Fruit fly (Drosophila melanogaster): ENCODE data around the gene CG10948.

CG10948 gene

dm6 chr3L:12808421-12808820 lies 41.5 kb downstream of the CG10948 start, which contains the start of gene CG32110:
Gene CG32110, plus strand, starts transcription at chr3L:12808721.
- TF ChIP-seq CTCF (optimal IDR thresholded peaks at IDR 0.05) (no peak), CG8478 (optimal IDR thresholded peaks at IDR 0.05) (no peak)

dm6 chr3L:12806290-12806743 lies 43.6 kb downstream of the CG10948 start:
- no peak for TF ChIP-seq CTCF (optimal IDR thresholded peaks at IDR 0.05)
- no peak for TF ChIP-seq CG8478 (optimal IDR thresholded peaks at IDR 0.05)

- peak; percentile 35 for TF ChIP-seq CTCF (optimal IDR thresholded peaks at IDR 0.05)
- TF ChIP-seq CG8478 (optimal IDR thresholded peaks at IDR 0.05): no peak
These were observed 44.1 kb downstream of the CG10948 start, which contains the start of gene Sap130 for dm6 chr3L:12805660-12806289. Gene Sap130, plus strand, starts transcription at chr3L:12805902.

- TF ChIP-seq CTCF (optimal IDR thresholded peaks at IDR 0.05) (peak; percentile 6 to 15), CG8478 (optimal IDR thresholded peaks at IDR 0.05) (no peak)
These were observed 45.2 kb downstream of the CG10948 start, which contains the start of gene Atg1 for dm6 chr3L:12804730-12805170. Gene Atg1, minus strand, starts transcription at chr3L:12805116.

- no peak for TF ChIP-seq CG8478 (optimal IDR thresholded peaks at IDR 0.05)
- TF ChIP-seq CTCF (optimal IDR thresholded peaks at IDR 0.05): no peak
These were observed 45.7 kb downstream of the CG10948 start for dm6 chr3L:12804035-12804729.

- TF ChIP-seq CG8478 (optimal IDR thresholded peaks at IDR 0.05) (no peak), CTCF (optimal IDR thresholded peaks at IDR 0.05) (no peak)
These were observed 46.5 kb downstream of the CG10948 start for dm6 chr3L:12803159-12804034.

- TF ChIP-seq CG8478 (optimal IDR thresholded peaks at IDR 0.05) (no peak), CTCF (optimal IDR thresholded peaks at IDR 0.05) (no peak)
These were observed 47.5 kb downstream of the CG10948 start for dm6 chr3L:12802443-12802865.

- TF ChIP-seq CTCF (optimal IDR thresholded peaks at IDR 0.05): no peak
- TF ChIP-seq CG8478 (optimal IDR thresholded peaks at IDR 0.05): no peak
These were observed 49.8 kb downstream of the CG10948 start for dm6 chr3L:12800167-12800566.

dm6 chr3L:12799431-12800147 lies 50.3 kb downstream of the CG10948 start:
- TF ChIP-seq CTCF (optimal IDR thresholded peaks at IDR 0.05) (no peak), CG8478 (optimal IDR thresholded peaks at IDR 0.05) (no peak)

- TF ChIP-seq CTCF (optimal IDR thresholded peaks at IDR 0.05): no peak
- TF ChIP-seq CG8478 (optimal IDR thresholded peaks at IDR 0.05): no peak
These were observed 51.1 kb downstream of the CG10948 start for dm6 chr3L:12798795-12799311.

- no peak for TF ChIP-seq CG8478 (optimal IDR thresholded peaks at IDR 0.05)
- TF ChIP-seq CTCF (optimal IDR thresholded peaks at IDR 0.05): no peak
These were observed 53.8 kb downstream of the CG10948 start for dm6 chr3L:12796077-12796641.

dm6 chr3L:12794532-12794931 lies 55.4 kb downstream of the CG10948 start:
- TF ChIP-seq CTCF (optimal IDR thresholded peaks at IDR 0.05) (no peak), CG8478 (optimal IDR thresholded peaks at IDR 0.05) (no peak)

Data from S2 (cell line).